Worm (Caenorhabditis elegans): Measurements from ENCODE around the gene C25F9.9.

- TF ChIP-seq aly-1 (tag; optimal IDR thresholded peaks at IDR 0.05) (no peak), ama-1 (optimal IDR thresholded peaks at IDR 0.05) (no peak), tbx-11 (GFP tag; IDR thresholded peaks at IDR 0.05) (no peak), scrt-1 (GFP tag; IDR thresholded peaks at IDR 0.05) (no peak), flt-1 (GFP tag; IDR thresholded peaks at IDR 0.05) (no peak), hmbx-1 (tag; optimal IDR thresholded peaks at IDR 0.05) (no peak), ceh-13 (GFP tag; optimal IDR thresholded peaks at IDR 0.05) (no peak), ets-7 (tag; optimal IDR thresholded peaks at IDR 0.05) (no peak)
These were observed 11.1 kb upstream of the C25F9.9 start, which contains the start of the genes C25F9.6 and C25F9.10 for ce11 chrV:19405276-19405815.

Data from whole organism, early embryonic.